Worm (Caenorhabditis elegans) whole organism, early embryonic: ENCODE results near the gene eif-2A.

Source experiments
- ama-1 ChIP-seq: fragments of 150-350 bp; optimal IDR thresholded peaks from 2 replicates; lab custom pipeline; 2014
- ceh-13 ChIP-seq: fragments of 200-800 bp; sonication (Bioruptor generic); optimal IDR thresholded peaks from 2 replicates; lab custom pipeline; 2018; ENCODE audit warnings: mild to moderate bottlenecking, missing genetic modification characterization, missing compliant biosample characterization
- ceh-36 ChIP-seq: sonication (generic microtip); optimal IDR thresholded peaks from 2 replicates; lab custom pipeline; 2016; ENCODE audit warnings: missing genetic modification characterization, inconsistent platforms, missing compliant biosample characterization
- ets-7 ChIP-seq: sonication (generic microtip); optimal IDR thresholded peaks from 2 replicates; lab custom pipeline; 2016; ENCODE audit warnings: missing genotype, missing genetic modification characterization, missing compliant biosample characterization
- flt-1 ChIP-seq: fragments of 200-800 bp; sonication (Bioruptor generic); IDR thresholded peaks from 2 replicates; pipeline ENCODE4 v1.3.6; 2022; ENCODE audit warnings: missing genetic modification characterization, missing compliant biosample characterization
- hmg-4 ChIP-seq: fragments of 200-800 bp; sonication (Bioruptor generic); optimal IDR thresholded peaks from 2 replicates; lab custom pipeline; 2018; ENCODE audit warnings: mild to moderate bottlenecking, missing genetic modification characterization, missing compliant biosample characterization
- pes-1 ChIP-seq: fragments of 200-800 bp; sonication (Bioruptor generic); IDR thresholded peaks from 2 replicates; pipeline ENCODE4 v1.3.6; 2022; ENCODE audit warnings: missing genetic modification reagents, missing genetic modification characterization, missing compliant biosample characterization
- scrt-1 ChIP-seq: fragments of 200-800 bp; sonication (Bioruptor generic); IDR thresholded peaks from 2 replicates; pipeline ENCODE4 v1.3.6; 2022; ENCODE audit warnings: missing genetic modification characterization, missing compliant biosample characterization
- sea-1 ChIP-seq: fragments of 200-800 bp; sonication (Bioruptor generic); conservative IDR thresholded peaks from 2 replicates; pipeline ENCODE4 v1.3.6; 2022; ENCODE audit warnings: missing genetic modification characterization, missing compliant biosample characterization
- tbx-11 ChIP-seq: fragments of 200-800 bp; sonication (Bioruptor generic); IDR thresholded peaks from 2 replicates; pipeline ENCODE4 v1.3.6; 2022; ENCODE audit warnings: missing genetic modification characterization, missing compliant biosample characterization
- tra-4 ChIP-seq: sonication (generic microtip); optimal IDR thresholded peaks from 2 replicates; lab custom pipeline; 2017; ENCODE audit warnings: missing genetic modification characterization, missing compliant biosample characterization

DNA sequence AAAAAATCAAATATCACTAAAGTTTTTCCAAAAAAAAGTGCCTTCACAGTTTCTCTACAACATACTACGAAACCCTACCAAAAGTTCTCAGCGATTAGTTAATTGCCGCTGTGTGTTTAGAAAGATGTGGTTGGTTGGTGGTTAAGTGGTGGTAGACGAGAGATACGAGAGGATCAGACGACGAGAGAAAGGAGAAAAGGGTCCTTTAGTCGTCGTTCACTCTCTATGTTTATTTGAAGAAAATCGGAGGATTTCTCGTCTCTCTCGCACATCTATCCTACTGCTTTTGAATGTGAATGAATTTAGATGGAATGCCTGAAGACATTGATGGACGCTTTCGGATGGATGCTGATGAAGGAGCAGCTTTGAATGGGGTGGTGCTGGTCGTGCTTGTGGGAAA, 45.8 kb upstream of the eif-2A start:
- TF ChIP-seq pes-1 (GFP tag; lab: Robert Waterston, UW): no peak
- no peak for TF ChIP-seq ama-1 (lab: Kevin White, UChicago)
- TF ChIP-seq ceh-36 (tag; lab: Kevin White, UChicago): no peak
- peak; percentile 72 for TF ChIP-seq hmg-4 (GFP tag; lab: Kevin White, UChicago)
- no peak for TF ChIP-seq ets-7 (tag; lab: Kevin White, UChicago)
- TF ChIP-seq ceh-13 (GFP tag; lab: Kevin White, UChicago): no peak
- TF ChIP-seq tra-4 (tag; lab: Kevin White, UChicago): no peak
- no peak for TF ChIP-seq scrt-1 (GFP tag; lab: Robert Waterston, UW)
- no peak for TF ChIP-seq sea-1 (GFP tag; lab: Robert Waterston, UW)
- TF ChIP-seq tbx-11 (GFP tag; lab: Robert Waterston, UW): no peak
- TF ChIP-seq flt-1 (GFP tag; lab: Robert Waterston, UW): no peak; the same call in 1 of the 2 replicates
